Worm (Caenorhabditis elegans): ENCODE data around the gene AC3.5.

The AC3.5 gene

DNA sequence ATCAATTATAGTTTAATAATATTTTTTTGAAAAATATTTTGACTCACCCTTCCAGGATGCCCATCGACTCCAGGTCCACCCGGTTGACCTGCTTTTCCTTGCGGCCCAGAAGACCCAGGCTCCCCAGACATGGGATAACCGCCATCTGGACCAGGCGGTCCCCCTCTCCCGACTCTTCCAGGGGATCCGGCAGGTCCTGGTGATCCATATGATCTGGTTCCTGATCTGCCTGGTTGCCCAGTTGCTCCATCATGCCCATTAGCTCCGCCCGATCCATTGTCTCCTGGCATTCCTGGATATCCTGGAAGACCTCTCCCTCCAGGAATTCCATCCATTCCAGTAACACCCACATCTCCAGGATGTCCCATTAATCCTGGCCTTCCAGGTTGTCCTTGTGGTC is 5.4 kb downstream of the AC3.5 start:
- TF ChIP-seq ztf-11 (tag; optimal IDR thresholded peaks at IDR 0.05), result no peak
- no peak for TF ChIP-seq elt-3 (tag; optimal IDR thresholded peaks at IDR 0.05)
- no peak for TF ChIP-seq unc-62 (GFP tag; optimal IDR thresholded peaks at IDR 0.05)
- TF ChIP-seq ceh-9 (tag; optimal IDR thresholded peaks at IDR 0.05), result no peak
- no peak for TF ChIP-seq nhr-11 (tag; optimal IDR thresholded peaks at IDR 0.05)
- no peak for TF ChIP-seq lin-15B (tag; optimal IDR thresholded peaks at IDR 0.05)
- no peak for TF ChIP-seq sea-2 (GFP tag; optimal IDR thresholded peaks at IDR 0.05)
- no peak for TF ChIP-seq pqm-1 (tag; optimal IDR thresholded peaks at IDR 0.05)
- TF ChIP-seq nhr-12 (tag; optimal IDR thresholded peaks at IDR 0.05), result no peak
- no peak for TF ChIP-seq unc-39 (tag; optimal IDR thresholded peaks at IDR 0.05)
- no peak for TF ChIP-seq ceh-16 (tag; optimal IDR thresholded peaks at IDR 0.05)
- TF ChIP-seq ztf-4 (tag; optimal IDR thresholded peaks at IDR 0.05), result no peak
- no peak for TF ChIP-seq daf-12 (tag; optimal IDR thresholded peaks at IDR 0.05)

DNA sequence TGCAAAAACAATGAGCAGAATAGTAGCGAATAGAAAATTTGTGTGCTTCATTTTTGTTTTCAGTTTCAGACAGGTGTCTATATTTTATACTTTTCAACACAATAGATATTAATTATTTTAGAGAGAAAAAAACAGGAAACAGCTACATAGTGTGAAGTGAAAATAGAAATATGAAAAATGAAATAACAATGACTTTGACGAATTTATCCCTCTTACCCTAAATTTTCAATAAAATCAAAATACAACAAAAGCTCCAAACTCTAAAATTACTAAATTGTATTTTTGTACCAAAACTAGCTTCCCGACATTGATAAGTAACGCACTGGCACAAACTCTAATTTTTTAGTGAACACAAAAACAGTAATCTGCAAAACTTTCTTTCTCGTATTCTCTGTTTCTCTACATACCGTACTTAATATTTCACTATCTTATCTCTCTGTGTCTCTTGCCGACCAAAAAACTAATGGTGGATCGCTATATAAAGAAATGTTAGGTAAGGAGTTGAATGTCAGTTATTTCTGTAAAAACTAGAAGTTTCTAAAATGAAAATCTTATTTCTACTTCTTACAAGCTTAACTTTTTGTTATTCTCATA is 6.9 kb downstream of the AC3.5 start, which contains the start of the genes col-151 and ugt-1:
TSS of gene col-151 (minus strand) at position 51 of the 594 bp plus-strand sequence.
TSS of gene ugt-1 (plus strand) at position 491 of the 594 bp plus-strand sequence.
- TF ChIP-seq snpc-4 (tag; optimal IDR thresholded peaks at IDR 0.05) (no peak), ztf-11 (tag; optimal IDR thresholded peaks at IDR 0.05) (no peak), fos-1 (tag; optimal IDR thresholded peaks at IDR 0.05) (no peak), egl-27 (tag; optimal IDR thresholded peaks at IDR 0.05) (no peak), pqm-1 (tag; optimal IDR thresholded peaks at IDR 0.05) (peak; percentile 59), elt-2 (tag; optimal IDR thresholded peaks at IDR 0.05) (peak; percentile 53), hmg-11 (tag; optimal IDR thresholded peaks at IDR 0.05) (no peak), elt-3 (tag; optimal IDR thresholded peaks at IDR 0.05) (no peak)

DNA sequence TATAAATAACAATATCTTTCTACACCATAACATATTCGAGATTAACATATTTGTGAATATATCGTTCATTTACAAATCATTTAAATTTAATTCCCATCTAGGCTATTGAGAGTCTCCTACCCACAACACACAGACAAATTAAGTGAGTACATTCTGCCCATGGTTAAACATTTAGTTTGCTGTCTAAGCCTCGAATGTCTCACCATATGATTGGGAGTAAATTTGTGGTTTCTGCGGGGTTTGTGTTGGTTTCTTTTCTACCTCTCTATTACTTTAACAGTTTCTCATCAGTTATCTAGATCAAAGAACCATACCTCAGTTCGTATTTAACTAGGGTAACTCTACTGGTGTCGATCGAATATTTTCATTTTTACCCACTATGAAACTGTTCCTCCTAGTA is 10.1 kb downstream of the AC3.5 start, which contains the start of gene ugt-2:
TSS of gene ugt-2 (plus strand) at position 371 of the 400 bp plus-strand sequence.
- TF ChIP-seq ceh-16 (tag; optimal IDR thresholded peaks at IDR 0.05), result no peak
- no peak for TF ChIP-seq nhr-77 (tag; optimal IDR thresholded peaks at IDR 0.05)
- no peak for TF ChIP-seq ztf-11 (tag; optimal IDR thresholded peaks at IDR 0.05)
- no peak for TF ChIP-seq ceh-82 (tag; optimal IDR thresholded peaks at IDR 0.05)
- no peak for TF ChIP-seq eor-1 (tag; optimal IDR thresholded peaks at IDR 0.05)
- TF ChIP-seq daf-12 (tag; optimal IDR thresholded peaks at IDR 0.05), result no peak
- no peak for TF ChIP-seq tbx-2 (tag; optimal IDR thresholded peaks at IDR 0.05)
- no peak for TF ChIP-seq ceh-28 (tag; optimal IDR thresholded peaks at IDR 0.05)
- no peak for TF ChIP-seq fkh-10 (GFP tag; optimal IDR thresholded peaks at IDR 0.05)
- no peak for TF ChIP-seq unc-62 (GFP tag; optimal IDR thresholded peaks at IDR 0.05)
- TF ChIP-seq elt-3 (tag; optimal IDR thresholded peaks at IDR 0.05), result no peak
- TF ChIP-seq nfya-1 (tag; optimal IDR thresholded peaks at IDR 0.05; ENCODE audit: insufficient read depth), result no peak
- no peak for TF ChIP-seq nhr-11 (tag; optimal IDR thresholded peaks at IDR 0.05)
- no peak for TF ChIP-seq elt-1 (tag; optimal IDR thresholded peaks at IDR 0.05)
- TF ChIP-seq jun-1 (tag; optimal IDR thresholded peaks at IDR 0.05), result no peak
- TF ChIP-seq egl-5 (tag; optimal IDR thresholded peaks at IDR 0.05), result no peak
- no peak for TF ChIP-seq ama-1 (optimal IDR thresholded peaks at IDR 0.05)
- TF ChIP-seq mml-1 (tag; optimal IDR thresholded peaks at IDR 0.05), result no peak
- TF ChIP-seq aly-2 (tag; optimal IDR thresholded peaks at IDR 0.05), result no peak
- TF ChIP-seq pqm-1 (tag; optimal IDR thresholded peaks at IDR 0.05), result peak; percentile 60
- no peak for TF ChIP-seq ceh-9 (tag; optimal IDR thresholded peaks at IDR 0.05)
- TF ChIP-seq elt-2 (tag; optimal IDR thresholded peaks at IDR 0.05), result peak; percentile 62
- TF ChIP-seq pha-4 (tag; optimal IDR thresholded peaks at IDR 0.05), result peak; percentile 9
- no peak for TF ChIP-seq nhr-25 (tag; optimal IDR thresholded peaks at IDR 0.05)

DNA sequence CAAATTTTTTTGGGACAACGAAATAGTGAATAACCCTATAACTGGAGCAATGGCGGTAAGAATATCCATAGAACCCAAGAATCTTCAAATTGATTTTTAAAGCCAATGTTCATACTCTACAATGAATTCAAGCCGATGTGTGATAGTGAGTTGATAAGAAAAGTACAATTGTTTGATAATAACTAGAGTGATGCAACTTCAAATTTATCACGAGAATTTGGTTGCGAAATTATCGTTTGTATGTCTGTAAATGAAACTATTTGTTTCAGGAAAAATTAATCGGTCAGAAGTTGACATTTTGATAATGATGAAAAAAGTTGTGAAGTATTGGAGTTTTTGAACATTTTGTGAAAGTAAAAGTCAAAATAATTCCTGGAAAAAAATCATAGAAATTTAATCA is 11.0 kb downstream of the AC3.5 start:
- no peak for TF ChIP-seq ztf-4 (tag; optimal IDR thresholded peaks at IDR 0.05)
- TF ChIP-seq aly-2 (tag; optimal IDR thresholded peaks at IDR 0.05), result no peak
- TF ChIP-seq pha-4 (tag; optimal IDR thresholded peaks at IDR 0.05), result peak; percentile 53
- no peak for TF ChIP-seq R02D3.7 (tag; optimal IDR thresholded peaks at IDR 0.05)
- TF ChIP-seq elt-2 (tag; optimal IDR thresholded peaks at IDR 0.05), result peak; percentile 96
- TF ChIP-seq pqm-1 (tag; optimal IDR thresholded peaks at IDR 0.05), result peak; percentile 80
- no peak for TF ChIP-seq egl-27 (tag; optimal IDR thresholded peaks at IDR 0.05)
- no peak for TF ChIP-seq nfya-1 (tag; optimal IDR thresholded peaks at IDR 0.05; ENCODE audit: insufficient read depth)
- TF ChIP-seq jun-1 (tag; optimal IDR thresholded peaks at IDR 0.05), result peak; percentile 14
- no peak for TF ChIP-seq sea-2 (GFP tag; optimal IDR thresholded peaks at IDR 0.05)
